Fruit fly (Drosophila melanogaster) whole organism, embryonic: ENCODE measurements around the gene CG15725.
A peak's percentile ranks its signal among the peaks of the same experiment; 100 is the strongest.

ENCODE experiments used
- Awh ChIP-seq: fragments of 200-800 bp; sonication (Bioruptor generic); IDR thresholded peaks from 2 replicates; pipeline ENCODE4, ENCODE4 v1.3.6; 2022; ENCODE audit warnings: missing biosample characterization, missing genetic modification characterization
- CG12769 ChIP-seq: fragments of 200-800 bp; sonication (Bioruptor generic); optimal IDR thresholded peaks from 2 replicates; lab custom pipeline; 2019; ENCODE audit warnings: missing biosample characterization, mild to moderate bottlenecking, missing genetic modification characterization, moderate library complexity
- CG14965 ChIP-seq: fragments of 200-800 bp; sonication (Bioruptor generic); optimal IDR thresholded peaks from 2 replicates; lab custom pipeline; 2016; ENCODE audit warnings: missing biosample characterization, missing genetic modification characterization, borderline replicate concordance
- CG17568 ChIP-seq: fragments of 200-800 bp; sonication (Bioruptor generic); optimal IDR thresholded peaks from 2 replicates; lab custom pipeline; 2018; ENCODE audit warnings: missing biosample characterization, mild to moderate bottlenecking, missing genetic modification characterization, moderate library complexity
- CG18619 ChIP-seq: fragments of 200-800 bp; sonication (Bioruptor generic); optimal IDR thresholded peaks from 3 replicates; lab custom pipeline; 2017; ENCODE audit warnings: missing biosample characterization, mild to moderate bottlenecking, missing genetic modification characterization
- CG2199 ChIP-seq: fragments of 200-800 bp; sonication (Bioruptor generic); IDR thresholded peaks from 3 replicates; pipeline ENCODE4 v1.3.6; 2022; ENCODE audit warnings: missing biosample characterization, missing genetic modification characterization
- CG6683 ChIP-seq: fragments of 200-800 bp; sonication (Bioruptor generic); optimal IDR thresholded peaks from 2 replicates; lab custom pipeline; 2017; ENCODE audit warnings: missing biosample characterization, mild to moderate bottlenecking, missing genetic modification characterization, missing genetic modification reagents
- CG7928 ChIP-seq: fragments of 200-800 bp; sonication (Bioruptor generic); optimal IDR thresholded peaks from 2 replicates; lab custom pipeline; 2017; ENCODE audit warnings: missing biosample characterization, mild to moderate bottlenecking, missing genetic modification characterization
- CG8478 ChIP-seq: fragments of >200 bp; optimal IDR thresholded peaks from 2 replicates; lab custom pipeline; 2018
- CoRest ChIP-seq: fragments of 200-800 bp; sonication (Bioruptor generic); optimal IDR thresholded peaks from 3 replicates; lab custom pipeline; 2018; ENCODE audit warnings: missing biosample characterization, mild to moderate bottlenecking, missing genetic modification characterization, moderate library complexity
- Dbx ChIP-seq: fragments of 200-800 bp; sonication (Bioruptor generic); IDR thresholded peaks from 3 replicates; pipeline ENCODE4 v1.3.6; 2022; ENCODE audit warnings: missing biosample characterization, missing genetic modification characterization
- Deaf1 ChIP-seq: fragments of 200-800 bp; optimal IDR thresholded peaks from 3 replicates; lab custom pipeline; 2019; ENCODE audit warnings: missing biosample characterization, mild to moderate bottlenecking, missing genetic modification characterization, moderate library complexity
- Fer2 ChIP-seq: fragments of 200-800 bp; sonication (Bioruptor generic); optimal IDR thresholded peaks from 2 replicates; lab custom pipeline; 2018; ENCODE audit warnings: missing biosample characterization, mild to moderate bottlenecking, missing genetic modification characterization, moderate library complexity
- GATAe ChIP-seq: fragments of 200-800 bp; sonication (Bioruptor generic); conservative IDR thresholded peaks from 2 replicates; pipeline ENCODE4 v1.3.6; 2022; ENCODE audit warnings: missing biosample characterization, missing genetic modification characterization
- HLHmδ ChIP-seq: fragments of 200-800 bp; sonication (Bioruptor generic); optimal IDR thresholded peaks from 2 replicates; lab custom pipeline; 2018; ENCODE audit warnings: missing biosample characterization, mild to moderate bottlenecking, missing genetic modification characterization, moderate library complexity
- Jarid2 ChIP-seq: fragments of 200-800 bp; sonication (Bioruptor generic); optimal IDR thresholded peaks from 3 replicates; lab custom pipeline; 2017; ENCODE audit warnings: mild to moderate bottlenecking, missing biosample characterization, missing genetic modification reagents, missing genetic modification characterization
- Mrtf ChIP-seq: fragments of 200-800 bp; sonication (Bioruptor generic); IDR thresholded peaks from 3 replicates; pipeline ENCODE4 v1.3.6; 2022; ENCODE audit warnings: missing biosample characterization, missing genetic modification characterization
- Six4 ChIP-seq: fragments of 200-800 bp; sonication (Bioruptor generic); optimal IDR thresholded peaks from 2 replicates; lab custom pipeline; 2016; ENCODE audit warnings: missing biosample characterization, missing genetic modification characterization
- bab2 ChIP-seq: fragments of 200-800 bp; sonication (Bioruptor generic); optimal IDR thresholded peaks from 2 replicates; lab custom pipeline; 2016; ENCODE audit warnings: missing biosample characterization, missing genetic modification characterization
- chinmo ChIP-seq: fragments of 200-800 bp; sonication (Bioruptor generic); IDR thresholded peaks from 4 replicates; pipeline ENCODE4 v1.3.6; 2022; ENCODE audit warnings: missing biosample characterization, missing genetic modification characterization; ENCODE audit not compliant: partially characterized antibody
- ci ChIP-seq: fragments of 200-800 bp; sonication (Bioruptor generic); IDR thresholded peaks from 3 replicates; pipeline ENCODE4 v1.3.6; 2022; ENCODE audit warnings: missing biosample characterization, missing genetic modification characterization
- corto ChIP-seq: fragments of 200-800 bp; sonication (Bioruptor generic); optimal IDR thresholded peaks from 2 replicates; lab custom pipeline; 2016; ENCODE audit warnings: missing biosample characterization, mild to moderate bottlenecking, missing genetic modification characterization, moderate library complexity
- crc ChIP-seq: fragments of 200-800 bp; sonication (Bioruptor generic); optimal IDR thresholded peaks from 2 replicates; lab custom pipeline; 2016; ENCODE audit warnings: missing biosample characterization, missing genetic modification characterization
- crol ChIP-seq: fragments of 200-800 bp; sonication (Bioruptor generic); IDR thresholded peaks from 2 replicates; pipeline ENCODE4 v1.3.6; 2022; ENCODE audit warnings: missing biosample characterization, missing genetic modification characterization
- dysf ChIP-seq: fragments of 200-800 bp; sonication (Bioruptor generic); IDR thresholded peaks from 3 replicates; pipeline ENCODE4 v1.3.6; 2022; ENCODE audit warnings: missing biosample characterization, missing genetic modification characterization
- eve ChIP-seq, 2 experiments: fragments of >200 bp; optimal IDR thresholded peaks; 2 replicates each; lab custom pipeline; 2017; ENCODE audit warnings: missing biosample characterization in 2 of 2, missing genetic modification characterization in 2 of 2
- exex ChIP-seq: fragments of 200-800 bp; sonication (Bioruptor generic); optimal IDR thresholded peaks from 4 replicates; lab custom pipeline; 2018; ENCODE audit warnings: missing biosample characterization, mild to moderate bottlenecking, missing genetic modification characterization, moderate library complexity
- fd64A ChIP-seq: fragments of 200-800 bp; sonication (Bioruptor generic); optimal IDR thresholded peaks from 3 replicates; lab custom pipeline; 2018; ENCODE audit warnings: missing biosample characterization, mild to moderate bottlenecking, missing genetic modification characterization
- ham ChIP-seq: fragments of 200-800 bp; sonication (Bioruptor generic); IDR thresholded peaks from 2 replicates; pipeline ENCODE4 v1.3.6; 2022; ENCODE audit warnings: missing biosample characterization, missing genetic modification characterization
- hbn ChIP-seq: fragments of 200-800 bp; sonication (Bioruptor generic); IDR thresholded peaks from 2 replicates; pipeline ENCODE4 v1.3.6; 2022; ENCODE audit warnings: missing biosample characterization, missing genetic modification characterization; ENCODE audit not compliant: partially characterized antibody
- kni ChIP-seq: fragments of 200-800 bp; sonication (Bioruptor generic); optimal IDR thresholded peaks from 3 replicates; lab custom pipeline; 2017; ENCODE audit warnings: mild to moderate bottlenecking, missing biosample characterization, missing genetic modification reagents, missing genetic modification characterization
- lola ChIP-seq, 3 experiments: fragments of >200 bp in 2 of 3; fragments of 200-800 bp in 1 of 3; sonication (Bioruptor generic) in 1 of 3; optimal IDR thresholded peaks; 2 replicates each; lab custom pipeline; 2017 to 2019; ENCODE audit warnings: missing biosample characterization in 3 of 3, missing genetic modification characterization in 3 of 3, mild to moderate bottlenecking in 1 of 3, moderate library complexity in 1 of 3
- pan ChIP-seq, 4 experiments: fragments of >200 bp in 3 of 4; fragments of 200-800 bp in 1 of 4; sonication (Bioruptor generic) in 1 of 4; optimal IDR thresholded peaks in 3 of 4; IDR thresholded peaks in 1 of 4; 2 replicates each; pipeline versions ENCODE4 v1.3.6 to Lab custom; 2017 to 2022; ENCODE audit warnings: missing biosample characterization in 2 of 4, missing genetic modification characterization in 2 of 4, mixed read lengths in 1 of 4
- peb ChIP-seq: fragments of 200-800 bp; sonication (Bioruptor generic); IDR thresholded peaks from 2 replicates; pipeline ENCODE4 v1.3.6; 2022; ENCODE audit warnings: missing biosample characterization, missing genetic modification characterization
- pum ChIP-seq: fragments of 200-800 bp; sonication (Bioruptor generic); optimal IDR thresholded peaks from 2 replicates; lab custom pipeline; 2016; ENCODE audit warnings: missing biosample characterization, missing genetic modification characterization
- ranshi ChIP-seq: fragments of 200-800 bp; sonication (Bioruptor generic); IDR thresholded peaks from 2 replicates; pipeline ENCODE4 v1.3.6; 2022; ENCODE audit warnings: missing biosample characterization, missing genetic modification characterization
- sd ChIP-seq: fragments of 200-800 bp; sonication (Bioruptor generic); optimal IDR thresholded peaks from 3 replicates; lab custom pipeline; 2018; ENCODE audit warnings: missing biosample characterization, mild to moderate bottlenecking, missing genetic modification characterization, moderate library complexity
- stc ChIP-seq: fragments of 200-800 bp; sonication (Bioruptor generic); IDR thresholded peaks from 2 replicates; pipeline ENCODE4 v1.3.6; 2022; ENCODE audit warnings: missing biosample characterization, missing genetic modification characterization
- sug ChIP-seq: fragments of 200-800 bp; optimal IDR thresholded peaks from 2 replicates; lab custom pipeline; 2019; ENCODE audit warnings: missing biosample characterization, mild to moderate bottlenecking, missing genetic modification characterization, moderate library complexity
- usp ChIP-seq: fragments of >200 bp; optimal IDR thresholded peaks from 2 replicates; lab custom pipeline; 2017; ENCODE audit warnings: missing biosample characterization, missing genetic modification characterization
- wdn ChIP-seq: fragments of 200-800 bp; sonication (Bioruptor generic); IDR thresholded peaks from 2 replicates; pipeline ENCODE4 v1.3.6; 2022; ENCODE audit warnings: missing biosample characterization, missing genetic modification characterization
- wek ChIP-seq: fragments of 200-800 bp; sonication (Bioruptor generic); optimal IDR thresholded peaks from 3 replicates; lab custom pipeline; 2018; ENCODE audit warnings: missing biosample characterization, mild to moderate bottlenecking, missing genetic modification characterization, moderate library complexity
- zen ChIP-seq: fragments of 200-800 bp; sonication (Bioruptor generic); optimal IDR thresholded peaks from 3 replicates; lab custom pipeline; 2018; ENCODE audit warnings: missing biosample characterization, mild to moderate bottlenecking, missing genetic modification characterization, moderate library complexity
- zen2 ChIP-seq: fragments of 200-800 bp; sonication (Bioruptor generic); IDR thresholded peaks from 3 replicates; pipeline ENCODE4 v1.3.6; 2022; ENCODE audit warnings: missing biosample characterization, missing genetic modification characterization; ENCODE audit not compliant: partially characterized antibody

CG15725 gene

DNA sequence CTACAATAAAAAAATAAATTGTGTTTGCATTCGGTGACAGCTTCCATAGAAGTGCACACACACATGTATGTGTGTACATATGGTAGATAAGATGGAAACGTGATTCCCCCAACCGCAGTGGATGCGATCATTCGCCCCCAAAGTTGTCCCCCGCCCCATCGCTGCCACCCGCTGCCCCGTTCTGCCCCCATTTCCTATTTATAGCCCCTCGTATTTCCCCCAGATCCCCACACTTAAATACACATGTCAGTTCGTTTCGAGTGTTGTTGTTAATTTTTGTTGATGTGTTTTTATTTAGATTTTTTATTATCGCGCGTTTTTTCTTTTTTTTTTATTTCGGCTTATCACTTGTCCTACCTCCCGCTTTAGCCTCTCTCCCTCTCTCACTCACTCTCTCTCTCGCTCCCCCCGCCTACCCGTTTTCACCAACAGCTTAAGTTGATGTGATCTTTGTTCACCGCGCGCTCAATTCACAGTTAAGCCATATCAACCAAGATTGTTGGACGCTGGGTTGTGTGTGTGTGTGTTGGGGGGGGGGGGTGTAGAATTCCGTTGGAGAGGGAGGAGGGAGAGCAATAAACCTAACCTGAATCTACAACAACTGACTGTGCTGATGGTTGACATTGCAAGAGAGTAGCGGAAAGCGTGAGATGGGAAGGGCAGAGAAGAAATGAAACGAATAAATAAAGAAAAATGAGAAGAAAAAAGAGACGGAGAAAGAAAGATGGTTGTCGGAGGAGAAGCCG, 48.1 kb downstream of the CG15725 start (continued):
- TF ChIP-seq wdn (GFP tag; lab: Robert Waterston, UW) (no peak), kni (GFP tag; lab: Kevin White, UChicago) (peak; percentile 91), pan (optimal IDR thresholded peaks at IDR 0.05; lab: Kevin White, UChicago) (no peak), pan (GFP tag; optimal IDR thresholded peaks at IDR 0.05 in 1 of 2, IDR thresholded peaks at IDR 0.05 in 1 of 2) (peak in 1 of 2 experiments; percentile 6), hbn (GFP tag; lab: Robert Waterston, UW) (no peak), ci (peak; percentile 46; the same call in 1 of the 3 replicates), Six4 (no peak), CoRest (tag; lab: Kevin White, UChicago) (no peak), crc (GFP tag; lab: Kevin White, UChicago) (no peak), Mrtf (GFP tag; lab: Robert Waterston, UW) (no peak), CG17568 (GFP tag; lab: Kevin White, UChicago) (peak; percentile 23), crol (GFP tag; lab: Robert Waterston, UW) (peak; percentile 99), wek (GFP tag; lab: Kevin White, UChicago) (peak; percentile 7), fd64A (GFP tag; lab: Kevin White, UChicago) (no peak), peb (GFP tag; lab: Robert Waterston, UW) (no peak), Awh (peak; percentile 55; the same call in 1 of the 2 replicates), Fer2 (tag; lab: Kevin White, UChicago) (no peak), stc (GFP tag; lab: Robert Waterston, UW) (0 out of 2 replicates have a peak, but pooled peaks have one; percentile 15), exex (peak; percentile 11), corto (peak; percentile 37), usp (GFP tag; lab: Kevin White, UChicago) (no peak), eve (GFP tag; optimal IDR thresholded peaks at IDR 0.05; lab: Kevin White, UChicago) (no peak), CG2199 (GFP tag; lab: Robert Waterston, UW) (0 out of 3 replicates have a peak, but pooled peaks have one; percentile 50), CG12769 (tag; lab: Kevin White, UChicago) (peak; percentile 82), CG14965 (no peak), chinmo (GFP tag; lab: Robert Waterston, UW) (0 out of 4 replicates have a peak, but pooled peaks have one; percentile 79), zen (tag; lab: Kevin White, UChicago) (no peak), CG8478 (lab: Kevin White, UChicago) (no peak), CG18619 (GFP tag; lab: Kevin White, UChicago) (no peak), lola (GFP tag; optimal IDR thresholded peaks at IDR 0.05; lab: Kevin White, UChicago) (no peak), ranshi (GFP tag; lab: Robert Waterston, UW) (0 out of 2 replicates have a peak, but pooled peaks have one; percentile 8), bab2 (GFP tag; lab: Kevin White, UChicago) (no peak), Jarid2 (no peak), sug (peak; percentile 63), pum (GFP tag; lab: Kevin White, UChicago) (no peak), zen2 (GFP tag; lab: Robert Waterston, UW) (no peak), Deaf1 (tag; lab: Kevin White, UChicago) (no peak), GATAe (GFP tag; lab: Robert Waterston, UW) (peak; percentile 78), CG6683 (GFP tag; lab: Kevin White, UChicago) (no peak), HLHmδ (GFP tag; lab: Kevin White, UChicago) (peak; percentile 27), CG7928 (no peak), sd (peak; percentile 93), ham (GFP tag; lab: Robert Waterston, UW) (peak; percentile 27; the same call in 1 of the 2 replicates), dysf (GFP tag; lab: Robert Waterston, UW) (peak; percentile 39; the same call in 1 of the 3 replicates), Dbx (0 out of 3 replicates have a peak, but pooled peaks have one; percentile 17)
